Worm (Caenorhabditis elegans): ENCODE results near the gene F40G9.17.

- no peak for TF ChIP-seq dao-5 (tag; optimal IDR thresholded peaks at IDR 0.05)
- TF ChIP-seq W03F9.2 (tag; optimal IDR thresholded peaks at IDR 0.05) = no peak
- no peak for TF ChIP-seq him-1 (tag; optimal IDR thresholded peaks at IDR 0.05)
These were observed 57.1 kb downstream of the F40G9.17 start for ce11 chrIII:251410-251809.

Data from whole organism, L4/young adult.